Fruit fly (Drosophila melanogaster): ENCODE results near the gene CG6282.

Gene CG6282

dm6 chr3L:8584086-8584485 lies 20.4 kb upstream of the CG6282 start (continued):
- TF ChIP-seq CG15601 (tag; optimal IDR thresholded peaks at IDR 0.05) (peak; percentile 32), HmgD (GFP tag; optimal IDR thresholded peaks at IDR 0.05) (no peak), slou (GFP tag; optimal IDR thresholded peaks at IDR 0.05) (no peak), Mad (GFP tag; optimal IDR thresholded peaks at IDR 0.05) (no peak), CG14441 (GFP tag; IDR thresholded peaks at IDR 0.05) (peak; percentile 23; the same call in 1 of the 2 replicates), CG9727 (GFP tag; optimal IDR thresholded peaks at IDR 0.05) (no peak), Rfx (GFP tag; IDR thresholded peaks at IDR 0.05) (peak; percentile 52; the same call in 1 of the 2 replicates), Bteb2 (GFP tag; optimal IDR thresholded peaks at IDR 0.05) (no peak), Hr51 (GFP tag; optimal IDR thresholded peaks at IDR 0.05) (no peak), sens (GFP tag) (peak; percentile 76), CG16813 (GFP tag; IDR thresholded peaks at IDR 0.05; ENCODE audit: partially characterized antibody) (no peak), gcm2 (GFP tag; optimal IDR thresholded peaks at IDR 0.05) (no peak), CG18011 (GFP tag; optimal IDR thresholded peaks at IDR 0.05) (no peak), HLH54F (GFP tag; optimal IDR thresholded peaks at IDR 0.05) (no peak), run (tag; optimal IDR thresholded peaks at IDR 0.05) (no peak), scrt (GFP tag; optimal IDR thresholded peaks at IDR 0.05) (no peak), CG34224 (GFP tag; IDR thresholded peaks at IDR 0.05; ENCODE audit: partially characterized antibody) (no peak), CG13287 (GFP tag; IDR thresholded peaks at IDR 0.05; ENCODE audit: partially characterized antibody) (no peak), bowl (GFP tag; IDR thresholded peaks at IDR 0.05) (peak; percentile 34; the same call in 1 of the 2 replicates), Sox102F (GFP tag; optimal IDR thresholded peaks at IDR 0.05) (peak; percentile 22), cwo (GFP tag; optimal IDR thresholded peaks at IDR 0.05) (peak; percentile 37), kni (GFP tag; optimal IDR thresholded peaks at IDR 0.05) (no peak), ssp (GFP tag; IDR thresholded peaks at IDR 0.05) (no peak), Dad (GFP tag; optimal IDR thresholded peaks at IDR 0.05) (no peak), danr (GFP tag; IDR thresholded peaks at IDR 0.05) (no peak), CG34422 (GFP tag; IDR thresholded peaks at IDR 0.05) (no peak; the same call in 2 of the 3 replicates), fd96Cb (tag; optimal IDR thresholded peaks at IDR 0.05) (no peak), dmrt11E (tag; optimal IDR thresholded peaks at IDR 0.05) (no peak), ro (GFP tag; IDR thresholded peaks at IDR 0.05) (no peak), CG11504 (tag; optimal IDR thresholded peaks at IDR 0.05) (no peak), CG17568 (GFP tag; optimal IDR thresholded peaks at IDR 0.05) (no peak), vfl (GFP tag; optimal IDR thresholded peaks at IDR 0.05) (no peak), CG8290 (GFP tag; optimal IDR thresholded peaks at IDR 0.05) (no peak), CG8290 (tag; optimal IDR thresholded peaks at IDR 0.05) (no peak), CG10979 (tag; optimal IDR thresholded peaks at IDR 0.05) (no peak), disco-r (GFP tag; optimal IDR thresholded peaks at IDR 0.05) (peak; percentile 37), CG4730 (GFP tag; IDR thresholded peaks at IDR 0.05) (no peak), CG12071 (GFP tag; optimal IDR thresholded peaks at IDR 0.05) (peak; percentile 75), PHDP (tag; optimal IDR thresholded peaks at IDR 0.05) (no peak), CG10267 (tag; optimal IDR thresholded peaks at IDR 0.05) (no peak), dati (GFP tag; IDR thresholded peaks at IDR 0.05) (no peak), sc (optimal IDR thresholded peaks at IDR 0.05) (no peak), sc (GFP tag; optimal IDR thresholded peaks at IDR 0.05) (no peak), CG8924 (tag; optimal IDR thresholded peaks at IDR 0.05) (no peak), MTF-1 (GFP tag; optimal IDR thresholded peaks at IDR 0.05; ENCODE audit: borderline replicate concordance) (peak; percentile 41), CG17359 (tag; optimal IDR thresholded peaks at IDR 0.05) (no peak), CG9215 (GFP tag; IDR thresholded peaks at IDR 0.05) (no peak), esg (GFP tag; conservative IDR thresholded peaks at IDR 0.05) (no peak), CG18476 (GFP tag; optimal IDR thresholded peaks at IDR 0.05) (peak; percentile 11), Rx (GFP tag; IDR thresholded peaks at IDR 0.05) (no peak), fd102C (GFP tag; optimal IDR thresholded peaks at IDR 0.05) (no peak), CTCF (GFP tag; optimal IDR thresholded peaks at IDR 0.05) (no peak)

All from whole organism, embryonic.